Worm (Caenorhabditis elegans) whole organism, young adult: Measurements from ENCODE around the gene mrpl-18.

Experiments
- dpff-1 ChIP-seq: sonication (generic microtip); optimal IDR thresholded peaks from 2 replicates; lab custom pipeline; 2017; ENCODE audit warnings: mild to moderate bottlenecking, missing genetic modification characterization, missing compliant biosample characterization
- dpl-1 ChIP-seq: fragments of 150-350 bp; optimal IDR thresholded peaks from 2 replicates; lab custom pipeline; 2014; ENCODE audit warnings: missing biosample characterization, missing genetic modification reagents, missing genetic modification characterization
- gei-17 ChIP-seq: fragments of 200-800 bp; sonication (Bioruptor generic); optimal IDR thresholded peaks from 2 replicates; lab custom pipeline; 2018; ENCODE audit warnings: mild to moderate bottlenecking, missing genetic modification characterization, missing compliant biosample characterization
- lin-26 ChIP-seq: fragments of 200-800 bp; sonication (Bioruptor generic); IDR thresholded peaks from 2 replicates; pipeline ENCODE4 v1.3.6; 2022; ENCODE audit warnings: missing genetic modification reagents, missing genetic modification characterization, missing compliant biosample characterization
- rpc-1 ChIP-seq, 2 experiments: fragments of 150-350 bp in 1 of 2; sonication (generic microtip) in 1 of 2; optimal IDR thresholded peaks; 2 replicates each; lab custom pipeline; 2014 to 2018; ENCODE audit warnings: missing biosample characterization in 1 of 2, missing genetic modification characterization in 1 of 2, missing genetic modification reagents in 1 of 2, missing genotype in 1 of 2
- sdz-38 ChIP-seq: sonication (generic microtip); optimal IDR thresholded peaks from 2 replicates; lab custom pipeline; 2016; ENCODE audit warnings: missing genotype, missing genetic modification characterization, missing compliant biosample characterization
- zfh-2 ChIP-seq: fragments of 200-800 bp; sonication (Bioruptor generic); conservative IDR thresholded peaks from 2 replicates; pipeline ENCODE4 v1.3.6; 2022; ENCODE audit warnings: missing genetic modification reagents, missing genetic modification characterization, missing compliant biosample characterization

DNA sequence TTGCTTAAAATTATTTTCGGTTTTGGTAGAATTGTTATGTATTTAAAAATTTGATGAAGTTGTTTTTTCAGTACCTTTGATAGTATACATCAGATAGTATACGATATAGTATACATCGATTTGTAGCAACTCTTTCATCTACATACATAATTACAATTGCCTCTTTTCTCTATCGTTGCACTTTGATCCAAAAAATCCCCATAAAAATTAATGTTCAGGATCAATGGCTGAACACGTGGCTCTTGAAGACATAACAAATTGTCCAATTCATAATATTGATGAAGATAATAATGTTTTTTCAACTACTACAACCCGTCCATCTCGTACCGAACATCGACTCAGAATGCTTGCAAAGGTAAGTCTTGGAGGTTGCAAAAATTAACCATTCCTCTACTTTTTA lies 3.9 kb downstream of the mrpl-18 start, which contains the start of gene D2007.2:
- TF ChIP-seq gei-17 (GFP tag; lab: Kevin White, UChicago) (no peak), zfh-2 (GFP tag; lab: Robert Waterston, UW) (no peak), lin-26 (no peak), rpc-1 (optimal IDR thresholded peaks at IDR 0.05; lab: Kevin White, UChicago) (no peak), rpc-1 (tag; optimal IDR thresholded peaks at IDR 0.05; lab: Kevin White, UChicago) (no peak), dpl-1 (no peak), sdz-38 (no peak), dpff-1 (tag; lab: Kevin White, UChicago) (no peak)
